Fruit fly (Drosophila melanogaster) whole organism, wandering third instar larva: ENCODE results near the gene MAPk-Ak2.

Experiments
- Abd-B ChIP-seq: fragments of >200 bp; optimal IDR thresholded peaks from 2 replicates; lab custom pipeline; 2017; ENCODE audit warnings: missing biosample characterization, missing genetic modification characterization
- CG32264 ChIP-seq: fragments of 200-800 bp; sonication (Bioruptor generic); optimal IDR thresholded peaks from 2 replicates; lab custom pipeline; 2016; ENCODE audit warnings: missing biosample characterization, missing genetic modification characterization
- CG9705 ChIP-seq: fragments of 200-800 bp; sonication (Bioruptor generic); optimal IDR thresholded peaks from 2 replicates; lab custom pipeline; 2018; ENCODE audit warnings: missing biosample characterization, mild to moderate bottlenecking, missing genetic modification characterization
- CrebA ChIP-seq: fragments of 200-800 bp; sonication (Bioruptor generic); optimal IDR thresholded peaks from 2 replicates; lab custom pipeline; 2016; ENCODE audit warnings: missing biosample characterization, mild to moderate bottlenecking, missing genetic modification characterization, borderline replicate concordance
- Dfd ChIP-seq: fragments of >200 bp; optimal IDR thresholded peaks from 2 replicates; lab custom pipeline; 2017; ENCODE audit warnings: missing biosample characterization, missing genetic modification characterization
- Dif ChIP-seq: fragments of 200-275, 200-300 bp; sonication (Bioruptor generic); optimal IDR thresholded peaks from 2 replicates; lab custom pipeline; 2018; ENCODE audit warnings: missing biosample characterization, missing genetic modification characterization; ENCODE audit not compliant: partially characterized antibody
- GATAd ChIP-seq: sonication (Bioruptor generic); optimal IDR thresholded peaks from 2 replicates; lab custom pipeline; 2016; ENCODE audit warnings: missing biosample characterization, missing genetic modification characterization
- HLH106 ChIP-seq: fragments of 200-800 bp; optimal IDR thresholded peaks from 3 replicates; lab custom pipeline; 2019; ENCODE audit warnings: missing biosample characterization, mild to moderate bottlenecking, missing genetic modification characterization, moderate library complexity
- Hnf4 ChIP-seq: fragments of 200-800 bp; sonication (Bioruptor generic); optimal IDR thresholded peaks from 2 replicates; lab custom pipeline; 2016; ENCODE audit warnings: missing biosample characterization, mild to moderate bottlenecking, missing genetic modification characterization
- Hr78 ChIP-seq: fragments of >200 bp; optimal IDR thresholded peaks from 2 replicates; lab custom pipeline; 2017; ENCODE audit warnings: missing biosample characterization, missing genetic modification characterization
- Hr83 ChIP-seq: fragments of 200-300 bp; sonication (Bioruptor generic); optimal IDR thresholded peaks from 2 replicates; lab custom pipeline; 2016; ENCODE audit warnings: missing biosample characterization, mild to moderate bottlenecking, missing genetic modification characterization, moderate library complexity; ENCODE audit not compliant: poor library complexity, severe bottlenecking
- Jra ChIP-seq: sonication (Bioruptor generic); optimal IDR thresholded peaks from 2 replicates; lab custom pipeline; 2016; ENCODE audit warnings: missing biosample characterization, missing genetic modification characterization
- Mio ChIP-seq: sonication (Bioruptor generic); optimal IDR thresholded peaks from 2 replicates; lab custom pipeline; 2016; ENCODE audit warnings: missing biosample characterization, missing genetic modification characterization
- Myc ChIP-seq: fragments of >200 bp; optimal IDR thresholded peaks from 2 replicates; lab custom pipeline; 2017
- N ChIP-seq: fragments of >200 bp; optimal IDR thresholded peaks from 2 replicates; lab custom pipeline; 2018; ENCODE audit warnings: missing biosample characterization, missing external identifiers, missing genetic modification characterization
- OdsH ChIP-seq: fragments of 200-800 bp; sonication (Bioruptor generic); optimal IDR thresholded peaks from 2 replicates; lab custom pipeline; 2016; ENCODE audit warnings: missing biosample characterization, mild to moderate bottlenecking, missing genetic modification characterization
- Rel ChIP-seq, 2 experiments: fragments of 200-800 bp; sonication (Bioruptor generic) in 1 of 2; optimal IDR thresholded peaks; 2 replicates in 1 of 2; 3 replicates in 1 of 2; lab custom pipeline; 2016 to 2019; ENCODE audit warnings: mild to moderate bottlenecking in 2 of 2, missing biosample characterization in 2 of 2, missing genetic modification characterization in 2 of 2, moderate library complexity in 1 of 2
- Sp1 ChIP-seq: fragments of 200-800 bp; sonication (Bioruptor generic); optimal IDR thresholded peaks from 3 replicates; lab custom pipeline; 2019; ENCODE audit warnings: missing biosample characterization, mild to moderate bottlenecking, missing genetic modification characterization, moderate library complexity
- Vsx2 ChIP-seq: fragments of 200-300, 225-300 bp; sonication (Bioruptor generic); optimal IDR thresholded peaks from 2 replicates; lab custom pipeline; 2018; ENCODE audit warnings: missing biosample characterization, missing genetic modification characterization; ENCODE audit not compliant: partially characterized antibody
- br ChIP-seq: fragments of 200-800 bp; sonication (Bioruptor generic); optimal IDR thresholded peaks from 2 replicates; lab custom pipeline; 2016; ENCODE audit warnings: missing biosample characterization, missing genetic modification characterization
- brk ChIP-seq: fragments of 200-800 bp; sonication (Bioruptor generic); optimal IDR thresholded peaks from 2 replicates; lab custom pipeline; 2016; ENCODE audit warnings: missing biosample characterization, mild to moderate bottlenecking, missing genetic modification characterization
- dl ChIP-seq, 2 experiments: fragments of 175-275, 200-275 bp in 1 of 2; fragments of 200-275 bp in 1 of 2; sonication (Bioruptor generic); optimal IDR thresholded peaks; lab custom pipeline; 2018; ENCODE audit warnings: mild to moderate bottlenecking in 2 of 2, missing biosample characterization in 2 of 2, missing genetic modification characterization in 2 of 2, moderate library complexity in 2 of 2; ENCODE audit not compliant: partially characterized antibody in 2 of 2, insufficient read depth in 1 of 2
- dmrt93B ChIP-seq: fragments of 200-800 bp; sonication (Bioruptor generic); optimal IDR thresholded peaks from 2 replicates; lab custom pipeline; 2018; ENCODE audit warnings: missing biosample characterization, mild to moderate bottlenecking, missing genetic modification characterization
- dsf ChIP-seq: sonication (Bioruptor generic); optimal IDR thresholded peaks from 2 replicates; lab custom pipeline; 2016; ENCODE audit warnings: missing biosample characterization, missing genetic modification characterization, borderline replicate concordance
- ey ChIP-seq: fragments of 200-800 bp; sonication (Bioruptor generic); optimal IDR thresholded peaks from 2 replicates; lab custom pipeline; 2016; ENCODE audit warnings: missing biosample characterization, missing genetic modification characterization
- foxo ChIP-seq, 2 experiments: fragments of 200-800 bp; sonication (Bioruptor generic); optimal IDR thresholded peaks; 2 replicates in 1 of 2; 3 replicates in 1 of 2; lab custom pipeline; 2016 to 2017; ENCODE audit warnings: missing biosample characterization in 2 of 2, missing genetic modification characterization in 2 of 2
- fru ChIP-seq: fragments of 200-800 bp; sonication (Bioruptor generic); optimal IDR thresholded peaks from 3 replicates; lab custom pipeline; 2016; ENCODE audit warnings: missing biosample characterization, mild to moderate bottlenecking, missing genetic modification characterization
- h ChIP-seq: fragments of 200-800 bp; sonication (Bioruptor generic); optimal IDR thresholded peaks from 3 replicates; lab custom pipeline; 2016; ENCODE audit warnings: missing biosample characterization, mild to moderate bottlenecking, missing genetic modification characterization
- jim ChIP-seq: fragments of 175-275, 200-325 bp; sonication (Bioruptor generic); optimal IDR thresholded peaks from 2 replicates; lab custom pipeline; 2016; ENCODE audit warnings: missing biosample characterization, mild to moderate bottlenecking, missing genetic modification characterization
- lola ChIP-seq: fragments of >200 bp; optimal IDR thresholded peaks from 2 replicates; lab custom pipeline; 2017; ENCODE audit warnings: missing biosample characterization, missing genetic modification characterization
- pan ChIP-seq: fragments of >200 bp; optimal IDR thresholded peaks from 2 replicates; lab custom pipeline; 2017
- psq ChIP-seq: fragments of 200-800 bp; sonication (Bioruptor generic); optimal IDR thresholded peaks from 3 replicates; lab custom pipeline; 2017; ENCODE audit warnings: missing biosample characterization, mild to moderate bottlenecking, missing genetic modification characterization, moderate library complexity
- rgr ChIP-seq: fragments of 200-800 bp; sonication (Bioruptor generic); optimal IDR thresholded peaks from 3 replicates; lab custom pipeline; 2016; ENCODE audit warnings: missing biosample characterization, mild to moderate bottlenecking, missing genetic modification characterization
- sage ChIP-seq: fragments of 200-800 bp; sonication (Bioruptor generic); optimal IDR thresholded peaks from 2 replicates; lab custom pipeline; 2016; ENCODE audit warnings: missing biosample characterization, mild to moderate bottlenecking, missing genetic modification characterization
- sv ChIP-seq: fragments of 200-800 bp; sonication (Bioruptor generic); optimal IDR thresholded peaks from 3 replicates; lab custom pipeline; 2016; ENCODE audit warnings: missing biosample characterization, missing genetic modification characterization
- tai ChIP-seq: sonication (Bioruptor generic); optimal IDR thresholded peaks from 2 replicates; lab custom pipeline; 2016; ENCODE audit warnings: missing biosample characterization, missing genetic modification characterization
- usp ChIP-seq: fragments of >200 bp; optimal IDR thresholded peaks from 2 replicates; lab custom pipeline; 2017; ENCODE audit warnings: missing biosample characterization, missing genetic modification characterization
- woc ChIP-seq: sonication (Bioruptor generic); optimal IDR thresholded peaks from 2 replicates; lab custom pipeline; 2016; ENCODE audit warnings: missing biosample characterization, mild to moderate bottlenecking, missing genetic modification characterization

MAPk-Ak2 gene

DNA sequence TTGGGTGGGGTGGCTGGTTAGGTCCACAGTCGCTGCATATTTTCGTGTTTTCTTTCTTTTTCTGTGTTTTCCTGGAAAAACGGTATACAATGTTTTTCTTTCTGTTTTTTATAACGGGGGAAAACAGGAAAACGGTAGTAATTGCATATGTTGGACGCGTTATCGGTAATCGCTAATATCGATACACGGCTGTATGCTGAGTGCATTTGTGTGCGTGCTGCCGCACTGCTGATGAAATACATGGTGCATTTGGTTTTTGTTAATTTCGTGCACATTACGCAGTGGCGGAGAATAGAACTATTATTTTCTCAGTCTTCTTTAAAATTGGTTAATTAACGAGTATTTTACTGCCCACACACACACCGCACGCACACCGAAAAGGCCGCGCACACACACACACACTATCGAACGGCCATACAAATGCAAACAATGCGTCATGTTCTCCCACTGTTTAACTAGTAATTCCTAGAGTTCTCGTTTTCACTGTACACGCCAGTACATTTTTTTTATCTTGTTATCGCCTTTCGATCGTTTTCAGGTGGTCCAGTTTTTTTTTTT, 481 bp downstream of the MAPk-Ak2 start:
- TF ChIP-seq Rel (GFP tag; optimal IDR thresholded peaks at IDR 0.05; lab: Kevin White, UChicago), result no peak
- TF ChIP-seq Rel (tag; optimal IDR thresholded peaks at IDR 0.05; lab: Kevin White, UChicago), result peak; percentile 98
- TF ChIP-seq GATAd (GFP tag; lab: Kevin White, UChicago), result no peak
- TF ChIP-seq, all 38 proteins: peak for 1

DNA sequence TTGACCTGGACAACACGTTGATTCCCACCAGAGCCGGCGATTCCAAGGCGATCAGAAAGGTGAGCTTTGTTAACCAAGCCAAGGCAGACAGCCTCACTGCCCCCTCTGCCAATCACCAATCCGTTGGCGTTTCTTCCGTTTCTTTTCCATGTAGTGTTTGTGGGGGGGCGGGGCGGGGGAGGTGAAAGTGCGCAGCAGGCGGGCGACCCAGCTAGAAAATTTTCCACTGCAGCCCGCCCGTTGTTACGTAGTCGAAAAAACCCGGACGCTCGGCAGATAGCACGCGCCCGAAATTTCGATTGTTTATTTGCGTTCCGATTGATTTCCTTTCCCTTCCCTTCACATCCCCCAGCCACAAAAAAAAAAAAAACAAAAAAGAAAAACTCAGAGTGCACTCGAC, 7.9 kb downstream of the MAPk-Ak2 start:
- peak; percentile 82 for TF ChIP-seq jim (GFP tag; lab: Kevin White, UChicago)
- TF ChIP-seq OdsH, result no peak
- no peak for TF ChIP-seq lola (GFP tag; lab: Kevin White, UChicago)
- TF ChIP-seq dl (GFP tag; optimal IDR thresholded peaks at IDR 0.05; lab: Kevin White, UChicago; ENCODE audit: insufficient read depth in 1 of 2, partially characterized antibody in 2 of 2), result no peak
- no peak for TF ChIP-seq woc (GFP tag; lab: Kevin White, UChicago)
- TF ChIP-seq dsf (GFP tag; lab: Kevin White, UChicago), result no peak
- TF ChIP-seq Mio (GFP tag; lab: Kevin White, UChicago), result no peak
- TF ChIP-seq pan, result no peak
- peak; percentile 2 for TF ChIP-seq Dfd (GFP tag; lab: Kevin White, UChicago)
- TF ChIP-seq N (GFP tag; lab: Kevin White, UChicago), result no peak
- no peak for TF ChIP-seq GATAd (GFP tag; lab: Kevin White, UChicago)
- no peak for TF ChIP-seq Hr78 (GFP tag; lab: Kevin White, UChicago)
- TF ChIP-seq fru (GFP tag; lab: Kevin White, UChicago), result no peak
- TF ChIP-seq Jra (GFP tag; lab: Kevin White, UChicago), result no peak
- TF ChIP-seq Rel (GFP tag; optimal IDR thresholded peaks at IDR 0.05; lab: Kevin White, UChicago), result no peak
- peak; percentile 53 for TF ChIP-seq Rel (tag; optimal IDR thresholded peaks at IDR 0.05; lab: Kevin White, UChicago)
- TF ChIP-seq tai (GFP tag; lab: Kevin White, UChicago), result no peak
- TF ChIP-seq foxo (GFP tag; optimal IDR thresholded peaks at IDR 0.05; lab: Kevin White, UChicago), result no peak
- no peak for TF ChIP-seq dmrt93B (GFP tag; lab: Kevin White, UChicago)
- TF ChIP-seq Dif (GFP tag; lab: Kevin White, UChicago), result no peak

DNA sequence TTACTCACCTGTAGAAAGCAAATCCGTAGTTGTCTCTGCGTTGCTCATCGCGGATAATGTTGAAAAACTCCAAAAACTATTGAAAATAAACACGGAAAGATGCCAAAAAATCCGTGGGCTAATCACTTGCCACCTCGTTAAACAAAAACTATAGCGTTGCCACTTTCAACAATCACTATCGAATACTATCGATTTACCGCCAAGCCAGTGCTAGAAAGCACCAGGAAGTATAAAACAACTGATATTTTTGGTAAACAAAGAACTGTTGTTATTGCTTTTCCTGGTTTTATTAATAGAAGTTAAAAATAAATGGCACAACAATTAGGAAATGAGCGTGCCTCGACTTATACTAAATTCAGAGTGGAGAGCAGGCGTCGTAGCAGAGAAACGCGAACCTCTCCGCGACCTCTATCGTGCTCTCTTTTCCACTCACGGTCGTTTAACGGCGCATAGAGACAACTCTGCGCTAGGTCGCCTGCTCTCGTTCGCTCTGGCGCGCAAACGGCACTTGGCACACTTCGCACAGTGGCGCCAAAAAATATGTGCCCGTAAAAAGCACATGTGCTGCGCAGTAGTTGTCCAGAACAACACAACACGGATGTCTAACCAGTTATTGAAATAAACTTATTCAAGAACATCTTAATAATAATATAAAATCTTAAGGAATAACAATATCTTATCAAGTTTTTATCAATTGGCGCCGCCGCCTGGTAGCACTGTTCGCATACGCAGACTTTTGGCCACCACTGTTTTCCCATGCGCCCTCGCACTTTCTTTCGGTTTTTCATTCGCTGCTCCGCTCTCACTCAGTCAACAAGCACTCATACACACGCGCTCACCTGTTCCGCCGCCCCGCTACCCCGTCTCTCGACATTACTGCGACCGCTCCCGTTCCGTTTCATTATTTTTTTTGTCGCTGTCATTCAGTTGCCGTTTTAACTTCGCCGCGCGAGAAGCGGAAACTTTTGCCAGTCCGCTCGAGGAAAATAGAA, 8.9 kb downstream of the MAPk-Ak2 start, which contains the start of the genes lin-52 and CG15771:
Gene lin-52 (minus strand): TSS at position 122 of the 992 bp plus-strand sequence.
Gene CG15771 (plus strand): TSS at position 738 of the 992 bp plus-strand sequence.
- TF ChIP-seq h (peak; percentile 99), br (GFP tag; lab: Kevin White, UChicago) (peak; percentile 91), Dif (GFP tag; lab: Kevin White, UChicago) (peak; percentile 80), pan (no peak), dsf (GFP tag; lab: Kevin White, UChicago) (peak; percentile 37), Sp1 (GFP tag; lab: Kevin White, UChicago) (peak; percentile 97), Vsx2 (no peak), Dfd (GFP tag; lab: Kevin White, UChicago) (no peak), sage (GFP tag; lab: Kevin White, UChicago) (peak; percentile 90), tai (GFP tag; lab: Kevin White, UChicago) (no peak), Mio (GFP tag; lab: Kevin White, UChicago) (peak; percentile 31), Rel (GFP tag; optimal IDR thresholded peaks at IDR 0.05; lab: Kevin White, UChicago) (peak; percentile 95), Rel (tag; optimal IDR thresholded peaks at IDR 0.05; lab: Kevin White, UChicago) (peak; percentile 85), N (GFP tag; lab: Kevin White, UChicago) (no peak), sv (GFP tag; lab: Kevin White, UChicago) (peak; percentile 89), Abd-B (GFP tag; lab: Kevin White, UChicago) (no peak), psq (GFP tag; lab: Kevin White, UChicago) (peak; percentile 96), rgr (peak; percentile 93), CG32264 (GFP tag; lab: Kevin White, UChicago) (peak; percentile 59), GATAd (GFP tag; lab: Kevin White, UChicago) (peak; percentile 58), lola (GFP tag; lab: Kevin White, UChicago) (no peak), HLH106 (peak; percentile 97), woc (GFP tag; lab: Kevin White, UChicago) (peak; percentile 92), brk (GFP tag; lab: Kevin White, UChicago) (peak; percentile 87), Myc (lab: Kevin White, UChicago) (peak; percentile 48), ey (GFP tag; lab: Kevin White, UChicago) (peak; percentile 93), fru (GFP tag; lab: Kevin White, UChicago) (peak; percentile 99), Hr83 (GFP tag; lab: Kevin White, UChicago) (peak; percentile 95), dmrt93B (GFP tag; lab: Kevin White, UChicago) (peak; percentile 96), Jra (GFP tag; lab: Kevin White, UChicago) (peak; percentile 81), CrebA (GFP tag; lab: Kevin White, UChicago) (no peak), foxo (GFP tag; optimal IDR thresholded peaks at IDR 0.05; lab: Kevin White, UChicago) (peak in 1 of 2 experiments; percentile 96), jim (GFP tag; lab: Kevin White, UChicago) (peak; percentile 91), Hnf4 (GFP tag; lab: Kevin White, UChicago) (peak; percentile 77), Hr78 (GFP tag; lab: Kevin White, UChicago) (no peak), OdsH (peak; percentile 93), usp (GFP tag; lab: Kevin White, UChicago) (no peak), CG9705 (GFP tag; lab: Kevin White, UChicago) (peak; percentile 95), dl (GFP tag; optimal IDR thresholded peaks at IDR 0.05; lab: Kevin White, UChicago; ENCODE audit: insufficient read depth in 1 of 2, partially characterized antibody in 2 of 2) (peak; percentile 60 to 68)
- TF ChIP-seq, all 38 proteins: peak for 28
